Fruit fly (Drosophila melanogaster) whole organism, embryonic: Measurements from ENCODE around the gene CG7227.

Source experiments
- Aef1 ChIP-seq: fragments of 200-800 bp; sonication (Bioruptor generic); IDR thresholded peaks from 3 replicates; pipeline ENCODE4 v1.3.6; 2022; ENCODE audit warnings: missing biosample characterization, missing genetic modification characterization
- Atf-2 ChIP-seq: fragments of 200-800 bp; sonication (Bioruptor generic); optimal IDR thresholded peaks from 2 replicates; lab custom pipeline; 2016; ENCODE audit warnings: missing biosample characterization, missing genetic modification characterization
- Awh ChIP-seq: fragments of 200-800 bp; sonication (Bioruptor generic); IDR thresholded peaks from 2 replicates; pipeline ENCODE4, ENCODE4 v1.3.6; 2022; ENCODE audit warnings: missing biosample characterization, missing genetic modification characterization
- B-H1 ChIP-seq: fragments of 200-800 bp; sonication (Bioruptor generic); IDR thresholded peaks from 3 replicates; pipeline ENCODE4 v1.3.6; 2022; ENCODE audit warnings: missing biosample characterization, missing genetic modification characterization
- Bteb2 ChIP-seq: fragments of 200-800 bp; sonication (Bioruptor generic); optimal IDR thresholded peaks from 2 replicates; lab custom pipeline; 2016; ENCODE audit warnings: missing biosample characterization, missing genetic modification characterization
- CG1233 ChIP-seq: fragments of 200-800 bp; sonication (Bioruptor generic); optimal IDR thresholded peaks from 4 replicates; lab custom pipeline; 2018; ENCODE audit warnings: missing biosample characterization, mild to moderate bottlenecking, missing genetic modification characterization
- CG12391 ChIP-seq: fragments of 200-800 bp; sonication (Bioruptor generic); optimal IDR thresholded peaks from 3 replicates; lab custom pipeline; 2018; ENCODE audit warnings: missing biosample characterization, mild to moderate bottlenecking, missing genetic modification characterization, moderate library complexity
- CG14050 ChIP-seq: fragments of 200-800 bp; sonication (Bioruptor generic); IDR thresholded peaks from 3 replicates; pipeline ENCODE4 v1.3.6; 2022; ENCODE audit warnings: missing biosample characterization, missing genetic modification characterization
- CG15073 ChIP-seq: fragments of 200-800 bp; sonication (Bioruptor generic); optimal IDR thresholded peaks from 2 replicates; lab custom pipeline; 2016; ENCODE audit warnings: missing biosample characterization, missing genetic modification characterization
- CG15514 ChIP-seq: fragments of 200-800 bp; sonication (Bioruptor generic); optimal IDR thresholded peaks from 3 replicates; lab custom pipeline; 2017; ENCODE audit warnings: missing biosample characterization, missing genetic modification characterization, mild to moderate bottlenecking, moderate library complexity, missing genetic modification reagents
- CG2120 ChIP-seq: fragments of 200-800 bp; sonication (Bioruptor generic); optimal IDR thresholded peaks from 3 replicates; lab custom pipeline; 2016; ENCODE audit warnings: missing biosample characterization, missing genetic modification characterization
- CG2678 ChIP-seq: fragments of 200-800 bp; sonication (Bioruptor generic); optimal IDR thresholded peaks from 3 replicates; lab custom pipeline; 2019; ENCODE audit warnings: missing biosample characterization, mild to moderate bottlenecking, missing genetic modification characterization, moderate library complexity
- CG32767 ChIP-seq: fragments of 200-800 bp; sonication (Bioruptor generic); IDR thresholded peaks from 2 replicates; pipeline ENCODE4 v1.3.6; 2022; ENCODE audit warnings: missing biosample characterization, missing genetic modification characterization
- CG5245 ChIP-seq: fragments of 200-800 bp; sonication (Bioruptor generic); optimal IDR thresholded peaks from 3 replicates; lab custom pipeline; 2016; ENCODE audit warnings: missing biosample characterization, missing genetic modification characterization
- CG6254 ChIP-seq: fragments of 200-800 bp; sonication (Bioruptor generic); optimal IDR thresholded peaks from 3 replicates; lab custom pipeline; 2017; ENCODE audit warnings: mild to moderate bottlenecking, missing biosample characterization, missing genetic modification reagents, missing genetic modification characterization
- CG6854 ChIP-seq: fragments of 200-800 bp; sonication (Bioruptor generic); optimal IDR thresholded peaks from 3 replicates; lab custom pipeline; 2017; ENCODE audit warnings: missing biosample characterization, mild to moderate bottlenecking, missing genetic modification characterization
- CG7556 ChIP-seq: fragments of 200-800 bp; sonication (Bioruptor generic); optimal IDR thresholded peaks from 2 replicates; lab custom pipeline; 2017; ENCODE audit warnings: missing biosample characterization, mild to moderate bottlenecking, missing genetic modification characterization
- CG8924 ChIP-seq: fragments of 200-800 bp; optimal IDR thresholded peaks from 3 replicates; lab custom pipeline; 2019; ENCODE audit warnings: missing biosample characterization, mild to moderate bottlenecking, missing genetic modification characterization, moderate library complexity
- CTCF ChIP-seq: fragments of 200-800 bp; sonication (Bioruptor generic); optimal IDR thresholded peaks from 2 replicates; lab custom pipeline; 2017; ENCODE audit warnings: missing biosample characterization, mild to moderate bottlenecking, missing genetic modification characterization, moderate library complexity
- Deaf1 ChIP-seq: fragments of 200-800 bp; optimal IDR thresholded peaks from 3 replicates; lab custom pipeline; 2019; ENCODE audit warnings: missing biosample characterization, mild to moderate bottlenecking, missing genetic modification characterization, moderate library complexity
- Doc3 ChIP-seq: fragments of 200-800 bp; sonication (Bioruptor generic); IDR thresholded peaks from 3 replicates; pipeline ENCODE4 v1.3.6; 2022; ENCODE audit warnings: missing biosample characterization, missing genetic modification characterization; ENCODE audit not compliant: partially characterized antibody
- E2f1 ChIP-seq: fragments of 200-800 bp; sonication (Bioruptor generic); IDR thresholded peaks from 2 replicates; pipeline ENCODE4 v1.3.6; 2022; ENCODE audit warnings: missing biosample characterization, missing genetic modification characterization
- HLH4C ChIP-seq: fragments of 200-800 bp; sonication (Bioruptor generic); IDR thresholded peaks from 3 replicates; pipeline ENCODE4 v1.3.6; 2022; ENCODE audit warnings: missing biosample characterization, missing genetic modification characterization; ENCODE audit not compliant: partially characterized antibody
- HLHmδ ChIP-seq: fragments of 200-800 bp; sonication (Bioruptor generic); optimal IDR thresholded peaks from 2 replicates; lab custom pipeline; 2018; ENCODE audit warnings: missing biosample characterization, mild to moderate bottlenecking, missing genetic modification characterization, moderate library complexity
- HmgZ ChIP-seq: fragments of 200-800 bp; sonication (Bioruptor generic); optimal IDR thresholded peaks from 2 replicates; lab custom pipeline; 2018; ENCODE audit warnings: missing biosample characterization, mild to moderate bottlenecking, missing genetic modification characterization
- Hmx ChIP-seq: fragments of 200-800 bp; sonication (Bioruptor generic); optimal IDR thresholded peaks from 2 replicates; lab custom pipeline; 2016; ENCODE audit warnings: missing biosample characterization, missing genetic modification characterization
- Hsf ChIP-seq: fragments of 200-800 bp; sonication (Bioruptor generic); optimal IDR thresholded peaks from 3 replicates; lab custom pipeline; 2016; ENCODE audit warnings: missing biosample characterization, missing genetic modification characterization
- NC2β ChIP-seq: fragments of 200-800 bp; sonication (Bioruptor generic); optimal IDR thresholded peaks from 2 replicates; lab custom pipeline; 2016; ENCODE audit warnings: missing biosample characterization, missing genetic modification characterization
- Neu2 ChIP-seq: fragments of 200-800 bp; sonication (Bioruptor generic); optimal IDR thresholded peaks from 3 replicates; lab custom pipeline; 2016; ENCODE audit warnings: missing biosample characterization, missing genetic modification characterization, borderline replicate concordance
- NfI ChIP-seq: fragments of 200-800 bp; sonication (Bioruptor generic); optimal IDR thresholded peaks from 3 replicates; lab custom pipeline; 2018; ENCODE audit warnings: missing biosample characterization, mild to moderate bottlenecking, missing genetic modification characterization, moderate library complexity
- PHDP ChIP-seq: fragments of 200-800 bp; sonication (Bioruptor generic); optimal IDR thresholded peaks from 3 replicates; lab custom pipeline; 2018; ENCODE audit warnings: missing biosample characterization, mild to moderate bottlenecking, missing genetic modification characterization, moderate library complexity
- Side ChIP-seq: fragments of 200-800 bp; sonication (Bioruptor generic); optimal IDR thresholded peaks from 2 replicates; lab custom pipeline; 2016; ENCODE audit warnings: missing biosample characterization, missing genetic modification characterization
- ac ChIP-seq: fragments of 200-800 bp; sonication (Bioruptor generic); optimal IDR thresholded peaks from 3 replicates; lab custom pipeline; 2017; ENCODE audit warnings: missing biosample characterization, mild to moderate bottlenecking, missing genetic modification characterization
- ash1 ChIP-seq: fragments of 200-800 bp; sonication (Bioruptor generic); optimal IDR thresholded peaks from 2 replicates; lab custom pipeline; 2018; ENCODE audit warnings: missing biosample characterization, mild to moderate bottlenecking, missing genetic modification characterization
- croc ChIP-seq: fragments of 200-800 bp; sonication (Bioruptor generic); conservative IDR thresholded peaks from 3 replicates; pipeline ENCODE4 v1.3.6; 2022; ENCODE audit warnings: missing biosample characterization, missing genetic modification characterization
- crol ChIP-seq: fragments of 200-800 bp; sonication (Bioruptor generic); IDR thresholded peaks from 2 replicates; pipeline ENCODE4 v1.3.6; 2022; ENCODE audit warnings: missing biosample characterization, missing genetic modification characterization
- da ChIP-seq: fragments of 200-800 bp; sonication (Bioruptor generic); optimal IDR thresholded peaks from 2 replicates; lab custom pipeline; 2016; ENCODE audit warnings: missing biosample characterization, missing genetic modification characterization
- danr ChIP-seq: fragments of 200-800 bp; sonication (Bioruptor generic); IDR thresholded peaks from 2 replicates; pipeline ENCODE4 v1.3.6; 2022; ENCODE audit warnings: missing biosample characterization, missing genetic modification characterization
- gro ChIP-seq: fragments of 200-800 bp; sonication (Bioruptor generic); optimal IDR thresholded peaks from 2 replicates; lab custom pipeline; 2016; ENCODE audit warnings: missing biosample characterization, missing genetic modification characterization
- h ChIP-seq: fragments of >200 bp; optimal IDR thresholded peaks from 2 replicates; lab custom pipeline; 2017
- ham ChIP-seq: fragments of 200-800 bp; sonication (Bioruptor generic); IDR thresholded peaks from 2 replicates; pipeline ENCODE4 v1.3.6; 2022; ENCODE audit warnings: missing biosample characterization, missing genetic modification characterization
- lilli ChIP-seq: fragments of 200-800 bp; sonication (Bioruptor generic); optimal IDR thresholded peaks from 3 replicates; lab custom pipeline; 2016; ENCODE audit warnings: missing biosample characterization, missing genetic modification characterization
- pan ChIP-seq, 4 experiments: fragments of >200 bp in 3 of 4; fragments of 200-800 bp in 1 of 4; sonication (Bioruptor generic) in 1 of 4; optimal IDR thresholded peaks in 3 of 4; IDR thresholded peaks in 1 of 4; 2 replicates each; pipeline versions ENCODE4 v1.3.6 to Lab custom; 2017 to 2022; ENCODE audit warnings: missing biosample characterization in 2 of 4, missing genetic modification characterization in 2 of 4, mixed read lengths in 1 of 4
- pros ChIP-seq: fragments of 200-800 bp; sonication (Bioruptor generic); optimal IDR thresholded peaks from 3 replicates; lab custom pipeline; 2019; ENCODE audit warnings: missing biosample characterization, mild to moderate bottlenecking, missing genetic modification characterization, moderate library complexity
- salm ChIP-seq: fragments of 200-800 bp; sonication (Bioruptor generic); optimal IDR thresholded peaks from 2 replicates; lab custom pipeline; 2018; ENCODE audit warnings: missing biosample characterization, mild to moderate bottlenecking, missing genetic modification characterization
- sr ChIP-seq: fragments of 200-800 bp; sonication (Bioruptor generic); IDR thresholded peaks from 3 replicates; pipeline ENCODE4 v1.3.6; 2022; ENCODE audit warnings: missing biosample characterization, missing genetic modification characterization
- sug ChIP-seq: fragments of 200-800 bp; optimal IDR thresholded peaks from 2 replicates; lab custom pipeline; 2019; ENCODE audit warnings: missing biosample characterization, mild to moderate bottlenecking, missing genetic modification characterization, moderate library complexity
- tin ChIP-seq: fragments of 200-800 bp; sonication (Bioruptor generic); optimal IDR thresholded peaks from 3 replicates; lab custom pipeline; 2016; ENCODE audit warnings: missing biosample characterization, missing genetic modification characterization
- tx ChIP-seq: fragments of 200-800 bp; sonication (Bioruptor generic); optimal IDR thresholded peaks from 2 replicates; lab custom pipeline; 2016; ENCODE audit warnings: missing biosample characterization, missing genetic modification characterization
- usp ChIP-seq: fragments of >200 bp; optimal IDR thresholded peaks from 2 replicates; lab custom pipeline; 2017; ENCODE audit warnings: missing biosample characterization, missing genetic modification characterization
- vfl ChIP-seq: fragments of 200-800 bp; sonication (Bioruptor generic); optimal IDR thresholded peaks from 2 replicates; lab custom pipeline; 2016; ENCODE audit warnings: missing biosample characterization, missing genetic modification characterization
- z ChIP-seq: fragments of 200-800 bp; sonication (Bioruptor generic); IDR thresholded peaks from 3 replicates; pipeline ENCODE4 v1.3.6; 2022; ENCODE audit warnings: missing biosample characterization, missing genetic modification characterization

The CG7227 gene

dm6 chr2L:8034734-8035133 is 36.8 kb upstream of the CG7227 start (continued):
- TF ChIP-seq Aef1 (GFP tag; lab: Robert Waterston, UW) (peak; percentile 49; the same call in 2 of the 3 replicates), CG12391 (tag; lab: Kevin White, UChicago) (peak; percentile 66), CG1233 (peak; percentile 50), PHDP (tag; lab: Kevin White, UChicago) (peak; percentile 72), CTCF (GFP tag; lab: Kevin White, UChicago) (no peak), tx (peak; percentile 8), usp (GFP tag; lab: Kevin White, UChicago) (no peak), pros (GFP tag; lab: Kevin White, UChicago) (no peak), pan (optimal IDR thresholded peaks at IDR 0.05; lab: Kevin White, UChicago) (no peak), pan (GFP tag; optimal IDR thresholded peaks at IDR 0.05 in 1 of 2, IDR thresholded peaks at IDR 0.05 in 1 of 2) (peak in 1 of 2 experiments; percentile 56), sr (GFP tag; lab: Robert Waterston, UW) (peak; percentile 85), CG5245 (GFP tag; lab: Kevin White, UChicago) (peak; percentile 39), Doc3 (no peak), Awh (peak; percentile 63; the same call in 1 of the 2 replicates), ac (GFP tag; lab: Kevin White, UChicago) (no peak), CG6854 (GFP tag; lab: Kevin White, UChicago) (peak; percentile 34), CG2678 (tag; lab: Kevin White, UChicago) (peak; percentile 72), vfl (GFP tag; lab: Kevin White, UChicago) (no peak), NfI (GFP tag; lab: Kevin White, UChicago) (peak; percentile 32), croc (0 out of 3 replicates have a peak, but pooled peaks have one; percentile 13), sug (peak; percentile 18), CG7556 (peak; percentile 53), z (no peak), CG14050 (peak; percentile 50; the same call in 1 of the 3 replicates), E2f1 (GFP tag; lab: Robert Waterston, UW) (peak; percentile 45; the same call in 1 of the 2 replicates), gro (peak; percentile 41), NC2β (GFP tag; lab: Kevin White, UChicago) (no peak), HmgZ (peak; percentile 48), CG15514 (GFP tag; lab: Kevin White, UChicago) (peak; percentile 29), Hmx (GFP tag; lab: Kevin White, UChicago) (no peak), CG8924 (tag; lab: Kevin White, UChicago) (peak; percentile 66), CG15073 (GFP tag; lab: Kevin White, UChicago) (no peak), CG6254 (GFP tag; lab: Kevin White, UChicago) (peak; percentile 45), HLHmδ (GFP tag; lab: Kevin White, UChicago) (no peak), B-H1 (GFP tag; lab: Robert Waterston, UW) (peak; percentile 43; the same call in 2 of the 3 replicates), da (GFP tag; lab: Kevin White, UChicago) (no peak), h (lab: Kevin White, UChicago) (no peak), lilli (GFP tag; lab: Kevin White, UChicago) (peak; percentile 70), Hsf (GFP tag; lab: Kevin White, UChicago) (peak; percentile 52), Side (GFP tag; lab: Kevin White, UChicago) (peak; percentile 41), Bteb2 (peak; percentile 48), Atf-2 (GFP tag; lab: Kevin White, UChicago) (peak; percentile 28), danr (GFP tag; lab: Robert Waterston, UW) (peak; percentile 67), CG32767 (GFP tag; lab: Robert Waterston, UW) (peak; percentile 72), crol (GFP tag; lab: Robert Waterston, UW) (no peak), salm (tag; lab: Kevin White, UChicago) (no peak), CG2120 (GFP tag; lab: Kevin White, UChicago) (peak; percentile 61), Deaf1 (tag; lab: Kevin White, UChicago) (no peak), tin (GFP tag; lab: Kevin White, UChicago) (peak; percentile 37), ash1 (GFP tag; lab: Kevin White, UChicago) (no peak), HLH4C (GFP tag; lab: Robert Waterston, UW) (no peak), Neu2 (no peak), ham (GFP tag; lab: Robert Waterston, UW) (no peak)
